Fruit fly (Drosophila melanogaster) whole organism: ENCODE data around the gene CG32061.

Experiments used
- CG8478 ChIP-seq: fragments of >200 bp; optimal IDR thresholded peaks from 2 replicates; lab custom pipeline; 2018; ENCODE audit warnings: inconsistent platforms
- Dll ChIP-seq: fragments of >200 bp; optimal IDR thresholded peaks from 2 replicates; lab custom pipeline; 2017
- pan ChIP-seq: fragments of >200 bp; optimal IDR thresholded peaks from 2 replicates; lab custom pipeline; 2017
- usp ChIP-seq: fragments of >200 bp; optimal IDR thresholded peaks from 2 replicates; lab custom pipeline; 2017; ENCODE audit warnings: missing biosample characterization, missing genetic modification characterization, mixed read lengths

DNA sequence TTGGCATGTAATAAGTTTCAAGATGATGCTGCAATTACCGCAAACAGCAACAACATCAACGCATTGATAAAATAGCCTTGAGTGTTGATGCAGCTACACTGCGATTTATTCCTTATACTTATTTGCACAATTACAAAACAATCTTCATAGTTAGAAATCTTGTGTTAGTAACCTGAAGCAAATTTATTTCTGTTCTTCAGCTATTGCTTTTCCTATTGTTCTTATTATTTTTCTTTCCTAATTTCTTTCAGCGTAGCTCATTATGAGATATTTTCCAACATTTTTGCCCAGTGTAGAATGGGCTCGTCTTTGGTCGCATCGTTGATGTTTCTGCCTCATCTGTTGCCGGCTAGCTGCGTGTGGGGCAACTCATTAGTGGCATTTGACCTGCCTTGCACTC is 19.7 kb upstream of the CG32061 start:
- TF ChIP-seq usp (GFP tag; lab: Kevin White, UChicago) (no peak), pan (lab: Kevin White, UChicago) (no peak), CG8478 (no peak), Dll (lab: Kevin White, UChicago) (no peak)
